Worm (Caenorhabditis elegans): Measurements from ENCODE around the gene C55C3.1.

The C55C3.1 gene

DNA sequence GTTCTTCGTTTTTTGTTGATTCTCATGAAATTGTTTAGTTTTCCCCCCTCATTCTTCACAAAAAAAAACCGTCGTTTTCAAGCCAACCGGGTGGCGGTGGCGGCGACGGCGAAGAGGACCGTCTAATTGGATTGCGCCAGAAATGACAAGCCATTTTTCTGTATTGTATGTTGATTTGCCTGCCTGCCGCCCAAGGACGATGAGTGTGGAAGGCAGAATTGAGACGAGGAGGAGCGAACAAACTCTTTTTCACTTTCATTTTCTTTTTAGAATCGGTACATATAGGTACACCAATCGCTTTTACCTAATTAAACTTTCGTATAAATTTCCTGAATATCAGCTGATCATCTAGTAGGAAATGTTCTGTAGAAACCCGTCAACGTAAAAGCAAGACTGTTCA lies 7.2 kb upstream of the C55C3.1 start:
- TF ChIP-seq saeg-2 (GFP tag; IDR thresholded peaks at IDR 0.05) (no peak), nhr-25 (tag; optimal IDR thresholded peaks at IDR 0.05; ENCODE audit: borderline replicate concordance, insufficient read depth) (peak; percentile 17)

- TF ChIP-seq T20F7.1 (GFP tag; optimal IDR thresholded peaks at IDR 0.05) = peak; percentile 10
- peak; percentile 94 for TF ChIP-seq Y48G9A.11 (GFP tag; IDR thresholded peaks at IDR 0.05)
- no peak for TF ChIP-seq mdt-29 (GFP tag; IDR thresholded peaks at IDR 0.05)
These were observed 5.5 kb upstream of the C55C3.1 start, which contains the start of the genes C55C3.73 and perm-5 for ce11 chrIV:5703443-5703842. TSS of gene C55C3.73 (minus strand) at chrIV:5703451. TSS of gene perm-5 (minus strand) at chrIV:5703468.

DNA sequence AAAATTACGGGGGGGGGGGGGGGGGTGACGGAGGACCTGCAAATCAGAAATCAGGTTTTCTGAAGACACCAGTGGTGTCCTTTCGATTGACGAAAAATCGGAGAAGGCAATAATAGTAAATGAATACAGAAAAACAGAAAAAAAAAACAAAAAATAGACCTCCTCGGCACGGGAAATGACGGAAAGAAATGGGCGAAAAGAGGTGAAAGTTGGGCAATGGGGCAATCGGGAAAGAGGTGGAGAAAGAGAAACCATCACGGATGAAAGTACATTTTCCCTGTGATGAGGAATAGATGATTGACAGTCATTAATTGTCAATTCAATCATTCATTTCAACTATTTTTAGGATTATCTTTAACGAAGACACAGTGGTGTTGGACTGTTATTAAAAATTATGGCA lies 5.0 kb upstream of the C55C3.1 start:
- TF ChIP-seq saeg-2 (GFP tag; IDR thresholded peaks at IDR 0.05) (no peak), egl-43 (GFP tag; IDR thresholded peaks at IDR 0.05) (no peak), nhr-41 (GFP tag; IDR thresholded peaks at IDR 0.05) (no peak), mdt-29 (GFP tag; IDR thresholded peaks at IDR 0.05) (no peak), mdl-1 (tag; optimal IDR thresholded peaks at IDR 0.05) (no peak), ZK337.2 (GFP tag; IDR thresholded peaks at IDR 0.05) (no peak)

DNA sequence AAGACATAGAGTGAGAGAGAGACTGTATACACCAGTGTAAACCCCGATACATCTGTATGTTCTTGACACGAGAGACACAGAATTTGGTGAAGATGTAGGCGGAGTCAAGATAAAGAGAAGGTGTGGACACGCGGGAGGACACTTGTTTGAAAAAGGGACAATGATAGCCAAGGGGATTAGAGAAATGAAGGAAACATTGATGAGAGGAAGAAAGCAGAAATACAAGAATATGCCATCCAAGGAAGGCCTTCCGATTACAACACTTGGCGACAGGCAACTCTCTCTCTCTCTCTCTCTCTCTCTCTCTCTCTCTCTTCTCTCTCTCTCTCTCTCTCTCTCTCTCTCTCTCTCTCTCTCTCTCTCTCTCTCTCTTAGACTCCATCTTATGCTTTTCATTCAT lies 2.3 kb upstream of the C55C3.1 start:
- TF ChIP-seq nhr-237 (tag; optimal IDR thresholded peaks at IDR 0.05) (no peak), ceh-82 (tag; optimal IDR thresholded peaks at IDR 0.05) (no peak), arid-1 (GFP tag; conservative IDR thresholded peaks at IDR 0.05) (no peak), mxl-3 (GFP tag; optimal IDR thresholded peaks at IDR 0.05) (peak; percentile 82), ctbp-1 (GFP tag; IDR thresholded peaks at IDR 0.05) (no peak), unc-62 (GFP tag; optimal IDR thresholded peaks at IDR 0.05 in 1 of 2) (peak in 1 of 2 experiments; percentile 46), unc-62 (tag; optimal IDR thresholded peaks at IDR 0.05) (no peak), ZK546.5 (tag; optimal IDR thresholded peaks at IDR 0.05) (no peak), mdl-1 (tag; optimal IDR thresholded peaks at IDR 0.05) (peak; percentile 3 to 8), nhr-25 (tag; optimal IDR thresholded peaks at IDR 0.05; ENCODE audit: borderline replicate concordance, insufficient read depth) (peak; percentile 64), F10B5.3 (tag; optimal IDR thresholded peaks at IDR 0.05) (no peak), lin-29 (GFP tag; IDR thresholded peaks at IDR 0.05) (peak; percentile 41; the same call in 1 of the 2 replicates), nhr-42 (GFP tag; IDR thresholded peaks at IDR 0.05) (no peak)

DNA sequence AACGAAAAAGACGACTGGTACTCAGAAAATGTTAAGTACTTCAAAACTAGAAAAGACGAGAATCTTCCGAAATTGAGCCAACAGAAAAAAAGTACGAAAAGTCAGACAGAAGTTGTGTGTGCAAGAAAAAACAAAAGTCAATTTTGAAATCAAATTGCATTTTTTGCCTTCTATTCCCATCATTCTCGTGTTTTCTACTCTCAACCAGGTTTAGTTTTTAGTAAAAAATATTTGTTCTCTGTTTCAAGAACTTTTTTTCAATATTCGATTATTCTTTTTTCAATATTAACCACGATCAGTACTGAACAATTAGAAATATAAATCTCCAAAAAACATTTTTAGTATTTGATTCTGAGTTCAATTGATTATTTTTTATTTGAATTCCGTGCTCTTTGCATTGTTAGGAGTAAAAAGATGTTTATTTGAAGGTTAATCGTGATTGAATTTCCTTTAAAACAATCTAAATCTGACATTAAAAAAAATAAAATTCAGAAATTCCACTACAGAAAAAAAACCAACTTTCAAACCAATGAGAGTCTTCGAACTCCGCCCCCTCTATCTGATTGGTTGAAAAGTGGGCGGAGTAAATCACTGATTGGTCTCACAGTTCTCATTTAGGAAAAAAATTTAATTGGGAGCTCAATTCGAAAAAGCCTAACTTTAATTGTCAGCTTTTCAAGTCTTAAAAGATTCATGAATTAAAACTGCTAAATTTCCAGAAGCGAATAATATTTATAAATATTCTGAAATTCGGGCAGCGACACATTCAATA lies 6.6 kb downstream of the C55C3.1 start:
- TF ChIP-seq unc-62 (GFP tag; optimal IDR thresholded peaks at IDR 0.05 in 1 of 2) = peak in 1 of 2 experiments; percentile 58
- TF ChIP-seq unc-62 (tag; optimal IDR thresholded peaks at IDR 0.05) = no peak
- peak; percentile 55 for TF ChIP-seq aha-1 (tag)
- TF ChIP-seq ZK546.5 (tag; optimal IDR thresholded peaks at IDR 0.05) = no peak
- no peak for TF ChIP-seq mes-2 (tag; optimal IDR thresholded peaks at IDR 0.05; ENCODE audit: poor library complexity, severe bottlenecking)
- no peak for TF ChIP-seq F10B5.3 (tag; optimal IDR thresholded peaks at IDR 0.05)
- TF ChIP-seq mxl-2 (GFP tag; conservative IDR thresholded peaks at IDR 0.05) = no peak
- no peak for TF ChIP-seq lin-1 (GFP tag; IDR thresholded peaks at IDR 0.05)
- peak; percentile 33 for TF ChIP-seq fkh-10 (GFP tag; optimal IDR thresholded peaks at IDR 0.05)
- no peak for TF ChIP-seq pqm-1 (tag; optimal IDR thresholded peaks at IDR 0.05)

DNA sequence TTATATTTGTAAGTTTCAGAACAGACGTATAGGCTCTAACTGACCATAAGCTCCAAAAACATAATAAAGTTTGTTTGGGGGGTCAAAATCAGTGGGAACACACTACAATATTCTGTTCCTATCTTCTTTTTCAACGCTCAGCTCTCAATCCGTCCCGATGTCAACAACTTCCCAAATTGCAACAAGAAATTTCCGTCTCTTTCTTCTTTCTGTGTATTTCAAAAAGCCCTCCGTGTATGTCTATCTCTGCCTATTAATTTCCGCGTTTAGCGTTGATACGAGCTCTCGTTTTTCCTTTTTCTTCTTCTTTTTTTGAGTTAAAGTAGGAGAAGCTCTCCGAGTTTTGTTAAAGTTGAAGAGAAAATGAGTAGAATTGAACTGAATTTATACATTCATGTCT lies 14.8 kb downstream of the C55C3.1 start:
- TF ChIP-seq lim-7 (GFP tag; IDR thresholded peaks at IDR 0.05) (no peak), sdz-12 (GFP tag; optimal IDR thresholded peaks at IDR 0.05) (no peak), mep-1 (tag; optimal IDR thresholded peaks at IDR 0.05) (no peak), fkh-10 (GFP tag; optimal IDR thresholded peaks at IDR 0.05) (peak; percentile 65), egl-27 (tag; optimal IDR thresholded peaks at IDR 0.05) (no peak), hmg-1.1 (GFP tag; IDR thresholded peaks at IDR 0.05) (no peak), nhr-111 (GFP tag; optimal IDR thresholded peaks at IDR 0.05) (no peak)
